Worm (Caenorhabditis elegans) whole organism, early embryonic: ENCODE measurements around the gene fbxa-84.
"Not testable (repeated sequence)": the region's sequence is repeated elsewhere in the genome, so short reads cannot be mapped to it uniquely, and the experiment has no call there.

Source experiments
- B0310.2 ChIP-seq: sonication (generic microtip); optimal IDR thresholded peaks from 2 replicates; lab custom pipeline; 2016; ENCODE audit warnings: mild to moderate bottlenecking, missing genetic modification characterization, missing compliant biosample characterization
- F13C5.2 ChIP-seq: sonication (generic microtip); optimal IDR thresholded peaks from 2 replicates; lab custom pipeline; 2017; ENCODE audit warnings: mild to moderate bottlenecking, missing genetic modification characterization, inconsistent platforms, missing compliant biosample characterization
- aly-1 ChIP-seq: sonication (generic microtip); optimal IDR thresholded peaks from 2 replicates; lab custom pipeline; 2016; ENCODE audit warnings: missing genetic modification characterization, missing compliant biosample characterization
- ama-1 ChIP-seq: fragments of 150-350 bp; optimal IDR thresholded peaks from 2 replicates; lab custom pipeline; 2014
- ceh-13 ChIP-seq: fragments of 200-800 bp; sonication (Bioruptor generic); optimal IDR thresholded peaks from 2 replicates; lab custom pipeline; 2018; ENCODE audit warnings: mild to moderate bottlenecking, missing genetic modification characterization, missing compliant biosample characterization
- ceh-36 ChIP-seq: sonication (generic microtip); optimal IDR thresholded peaks from 2 replicates; lab custom pipeline; 2016; ENCODE audit warnings: missing genetic modification characterization, inconsistent platforms, missing compliant biosample characterization
- ets-7 ChIP-seq: sonication (generic microtip); optimal IDR thresholded peaks from 2 replicates; lab custom pipeline; 2016; ENCODE audit warnings: missing genotype, missing genetic modification characterization, missing compliant biosample characterization
- flt-1 ChIP-seq: fragments of 200-800 bp; sonication (Bioruptor generic); IDR thresholded peaks from 2 replicates; pipeline ENCODE4 v1.3.6; 2022; ENCODE audit warnings: missing genetic modification characterization, missing compliant biosample characterization
- hmbx-1 ChIP-seq: sonication (generic microtip); optimal IDR thresholded peaks from 2 replicates; lab custom pipeline; 2016; ENCODE audit warnings: mild to moderate bottlenecking, missing genetic modification characterization, missing compliant biosample characterization
- hmg-4 ChIP-seq: fragments of 200-800 bp; sonication (Bioruptor generic); optimal IDR thresholded peaks from 2 replicates; lab custom pipeline; 2018; ENCODE audit warnings: mild to moderate bottlenecking, missing genetic modification characterization, missing compliant biosample characterization
- hnd-1 ChIP-seq: sonication (generic microtip); optimal IDR thresholded peaks from 2 replicates; lab custom pipeline; 2016; ENCODE audit warnings: missing genetic modification characterization, missing compliant biosample characterization
- pes-1 ChIP-seq: fragments of 200-800 bp; sonication (Bioruptor generic); IDR thresholded peaks from 2 replicates; pipeline ENCODE4 v1.3.6; 2022; ENCODE audit warnings: missing genetic modification reagents, missing genetic modification characterization, missing compliant biosample characterization
- scrt-1 ChIP-seq: fragments of 200-800 bp; sonication (Bioruptor generic); IDR thresholded peaks from 2 replicates; pipeline ENCODE4 v1.3.6; 2022; ENCODE audit warnings: missing genetic modification characterization, missing compliant biosample characterization
- sea-1 ChIP-seq: fragments of 200-800 bp; sonication (Bioruptor generic); conservative IDR thresholded peaks from 2 replicates; pipeline ENCODE4 v1.3.6; 2022; ENCODE audit warnings: missing genetic modification characterization, missing compliant biosample characterization
- tbx-11 ChIP-seq: fragments of 200-800 bp; sonication (Bioruptor generic); IDR thresholded peaks from 2 replicates; pipeline ENCODE4 v1.3.6; 2022; ENCODE audit warnings: missing genetic modification characterization, missing compliant biosample characterization
- tbx-37 ChIP-seq: fragments of 200-800 bp; sonication (Bioruptor generic); conservative IDR thresholded peaks from 2 replicates; pipeline ENCODE4 v1.3.6; 2022; ENCODE audit warnings: missing genetic modification reagents, missing genetic modification characterization, missing compliant biosample characterization
- tra-4 ChIP-seq: sonication (generic microtip); optimal IDR thresholded peaks from 2 replicates; lab custom pipeline; 2017; ENCODE audit warnings: missing genetic modification characterization, missing compliant biosample characterization

fbxa-84 gene

ce11 chrV:15207681-15208080 is 25.4 kb downstream of the fbxa-84 start, which contains the start of gene C41G6.12:
TSS of gene C41G6.12 (minus strand) at chrV:15207781.
- TF ChIP-seq hmg-4 (GFP tag; lab: Kevin White, UChicago); hmbx-1 (tag; lab: Kevin White, UChicago); tbx-11 (GFP tag; lab: Robert Waterston, UW): not testable (repeated sequence)

- TF ChIP-seq tbx-11 (GFP tag; lab: Robert Waterston, UW); F13C5.2 (tag; lab: Kevin White, UChicago); sea-1 (GFP tag; lab: Robert Waterston, UW): not testable (repeated sequence)
These were observed 29.6 kb downstream of the fbxa-84 start, which contains the start of gene sri-24 for ce11 chrV:15211869-15212268. TSS of gene sri-24 (plus strand) at chrV:15212169.

ce11 chrV:15215175-15215574 is 32.9 kb downstream of the fbxa-84 start, which contains the start of gene sri-26:
TSS of gene sri-26 (plus strand) at chrV:15215475.
- TF ChIP-seq tbx-37 (GFP tag; lab: Robert Waterston, UW); hmg-4 (GFP tag; lab: Kevin White, UChicago); B0310.2 (tag; lab: Kevin White, UChicago): not testable (repeated sequence)

- TF ChIP-seq ceh-36 (tag; lab: Kevin White, UChicago) = no peak
- TF ChIP-seq ama-1 (lab: Kevin White, UChicago) = no peak
- TF ChIP-seq tbx-37 (GFP tag; lab: Robert Waterston, UW) = no peak
- TF ChIP-seq ceh-13 (GFP tag; lab: Kevin White, UChicago) = no peak
- TF ChIP-seq flt-1 (GFP tag; lab: Robert Waterston, UW) = no peak
- no peak for TF ChIP-seq scrt-1 (GFP tag; lab: Robert Waterston, UW)
- no peak for TF ChIP-seq tbx-11 (GFP tag; lab: Robert Waterston, UW)
- no peak for TF ChIP-seq hmbx-1 (tag; lab: Kevin White, UChicago)
- no peak for TF ChIP-seq pes-1
These were observed 34.5 kb downstream of the fbxa-84 start, which contains the start of gene sri-25 for ce11 chrV:15216705-15217104. TSS of gene sri-25 (plus strand) at chrV:15217005.

ce11 chrV:15221330-15221729 is 39.1 kb downstream of the fbxa-84 start, which contains the start of gene irld-25:
TSS of gene irld-25 (plus strand) at chrV:15221630.
- TF ChIP-seq hmbx-1 (tag; lab: Kevin White, UChicago) = no peak
- TF ChIP-seq ceh-36 (tag; lab: Kevin White, UChicago) = no peak
- TF ChIP-seq hmg-4 (GFP tag; lab: Kevin White, UChicago) = no peak
- no peak for TF ChIP-seq pes-1

ce11 chrV:15223668-15224067 is 41.4 kb downstream of the fbxa-84 start, which contains the start of gene srw-24:
TSS of gene srw-24 (plus strand) at chrV:15223968.
- no peak for TF ChIP-seq ceh-36 (tag; lab: Kevin White, UChicago)
- TF ChIP-seq ets-7 (tag; lab: Kevin White, UChicago) = no peak
- no peak for TF ChIP-seq pes-1
- no peak for TF ChIP-seq hmbx-1 (tag; lab: Kevin White, UChicago)
- no peak for TF ChIP-seq tra-4 (tag; lab: Kevin White, UChicago)
- no peak for TF ChIP-seq aly-1 (tag; lab: Kevin White, UChicago)
- no peak for TF ChIP-seq sea-1 (GFP tag; lab: Robert Waterston, UW)
- TF ChIP-seq B0310.2 (tag; lab: Kevin White, UChicago) = no peak
- TF ChIP-seq ama-1 (lab: Kevin White, UChicago) = no peak
- TF ChIP-seq flt-1 (GFP tag; lab: Robert Waterston, UW) = no peak
- TF ChIP-seq scrt-1 (GFP tag; lab: Robert Waterston, UW) = no peak
- no peak for TF ChIP-seq F13C5.2 (tag; lab: Kevin White, UChicago)
- TF ChIP-seq hmg-4 (GFP tag; lab: Kevin White, UChicago) = no peak
- no peak for TF ChIP-seq hnd-1 (tag; lab: Kevin White, UChicago)

ce11 chrV:15225650-15226049 is 43.4 kb downstream of the fbxa-84 start, which contains the start of gene srw-14:
TSS of gene srw-14 (plus strand) at chrV:15225950.
- no peak for TF ChIP-seq ceh-36 (tag; lab: Kevin White, UChicago)
- no peak for TF ChIP-seq F13C5.2 (tag; lab: Kevin White, UChicago)
- TF ChIP-seq hmbx-1 (tag; lab: Kevin White, UChicago) = no peak
- TF ChIP-seq tbx-11 (GFP tag; lab: Robert Waterston, UW) = no peak
- no peak for TF ChIP-seq hnd-1 (tag; lab: Kevin White, UChicago)
- TF ChIP-seq pes-1 = no peak
- no peak for TF ChIP-seq ets-7 (tag; lab: Kevin White, UChicago)
- no peak for TF ChIP-seq tra-4 (tag; lab: Kevin White, UChicago)
- no peak for TF ChIP-seq ceh-13 (GFP tag; lab: Kevin White, UChicago)
- no peak for TF ChIP-seq hmg-4 (GFP tag; lab: Kevin White, UChicago)
- TF ChIP-seq scrt-1 (GFP tag; lab: Robert Waterston, UW) = no peak

- TF ChIP-seq aly-1 (tag; lab: Kevin White, UChicago) = no peak
- TF ChIP-seq scrt-1 (GFP tag; lab: Robert Waterston, UW) = no peak
- no peak for TF ChIP-seq hnd-1 (tag; lab: Kevin White, UChicago)
- TF ChIP-seq tbx-11 (GFP tag; lab: Robert Waterston, UW) = no peak
- no peak for TF ChIP-seq pes-1
- TF ChIP-seq sea-1 (GFP tag; lab: Robert Waterston, UW) = no peak
- TF ChIP-seq tbx-37 (GFP tag; lab: Robert Waterston, UW) = no peak
- TF ChIP-seq flt-1 (GFP tag; lab: Robert Waterston, UW) = no peak
- no peak for TF ChIP-seq F13C5.2 (tag; lab: Kevin White, UChicago)
- TF ChIP-seq ceh-13 (GFP tag; lab: Kevin White, UChicago) = no peak
- TF ChIP-seq ceh-36 (tag; lab: Kevin White, UChicago) = no peak
- TF ChIP-seq hmbx-1 (tag; lab: Kevin White, UChicago) = no peak
- TF ChIP-seq B0310.2 (tag; lab: Kevin White, UChicago) = no peak
- TF ChIP-seq hmg-4 (GFP tag; lab: Kevin White, UChicago) = no peak
- no peak for TF ChIP-seq tra-4 (tag; lab: Kevin White, UChicago)
- TF ChIP-seq ets-7 (tag; lab: Kevin White, UChicago) = no peak
These were observed 44.0 kb downstream of the fbxa-84 start for ce11 chrV:15226206-15226605.
